Worm (Caenorhabditis elegans) whole organism, late embryonic: ENCODE data around the gene T04F3.1.

Experiments used
- C38D4.7 ChIP-seq: fragments of 200-800 bp; sonication (Bioruptor generic); optimal IDR thresholded peaks from 2 replicates; lab custom pipeline; 2018; ENCODE audit warnings: mild to moderate bottlenecking, missing genetic modification characterization, moderate library complexity, missing compliant biosample characterization
- ama-1 ChIP-seq: fragments of 150-350 bp; optimal IDR thresholded peaks from 2 replicates; lab custom pipeline; 2014
- ceh-19 ChIP-seq: fragments of 200-800 bp; sonication (Bioruptor generic); optimal IDR thresholded peaks from 2 replicates; lab custom pipeline; 2018; ENCODE audit warnings: mild to moderate bottlenecking, missing genetic modification characterization, missing compliant biosample characterization
- ceh-24 ChIP-seq: sonication (generic microtip); optimal IDR thresholded peaks from 2 replicates; lab custom pipeline; 2016; ENCODE audit warnings: mild to moderate bottlenecking, missing genetic modification characterization, missing compliant biosample characterization
- nhr-11 ChIP-seq: fragments of 150-350 bp; optimal IDR thresholded peaks from 2 replicates; lab custom pipeline; 2014; ENCODE audit warnings: missing biosample characterization, missing genetic modification characterization
- pat-9 ChIP-seq: fragments of 200-800 bp; sonication (Bioruptor generic); optimal IDR thresholded peaks from 2 replicates; lab custom pipeline; 2018; ENCODE audit warnings: mild to moderate bottlenecking, missing genetic modification characterization, moderate library complexity, missing compliant biosample characterization
- pha-4 ChIP-seq: fragments of 150-350 bp; optimal IDR thresholded peaks from 2 replicates; lab custom pipeline; 2018; ENCODE audit warnings: missing biosample characterization, missing genetic modification reagents, missing genetic modification characterization

DNA sequence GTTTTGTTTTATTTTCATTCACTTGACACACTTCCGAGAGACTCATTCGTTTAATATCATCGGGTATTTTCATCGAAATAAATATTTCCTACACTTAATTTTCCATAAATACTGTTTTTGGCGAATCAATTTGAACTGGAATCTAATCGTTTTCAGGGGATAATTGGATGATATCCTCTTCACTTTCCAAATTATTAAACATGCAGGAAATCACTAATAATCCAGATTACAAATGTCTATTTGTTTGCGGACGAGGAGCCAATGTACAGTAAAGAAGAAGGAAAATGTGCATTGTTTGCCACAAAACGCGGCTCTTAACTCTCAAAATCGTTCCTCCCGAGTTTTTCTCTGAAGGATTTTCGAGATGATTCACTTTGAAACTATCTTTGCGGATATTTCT, 36.7 kb downstream of the T04F3.1 start, which contains the start of gene F55A11.6:
- TF ChIP-seq ceh-24 (no peak), pha-4 (tag; lab: Kevin White, UChicago) (no peak), C38D4.7 (GFP tag; lab: Kevin White, UChicago) (no peak), ama-1 (lab: Kevin White, UChicago) (no peak), pat-9 (tag; lab: Kevin White, UChicago) (no peak), ceh-19 (GFP tag; lab: Kevin White, UChicago) (no peak), nhr-11 (tag; lab: Kevin White, UChicago) (no peak)
